Worm (Caenorhabditis elegans): ENCODE results near the gene dhs-22.
A peak's percentile ranks its signal among the peaks of the same experiment; 100 is the strongest.

DNA sequence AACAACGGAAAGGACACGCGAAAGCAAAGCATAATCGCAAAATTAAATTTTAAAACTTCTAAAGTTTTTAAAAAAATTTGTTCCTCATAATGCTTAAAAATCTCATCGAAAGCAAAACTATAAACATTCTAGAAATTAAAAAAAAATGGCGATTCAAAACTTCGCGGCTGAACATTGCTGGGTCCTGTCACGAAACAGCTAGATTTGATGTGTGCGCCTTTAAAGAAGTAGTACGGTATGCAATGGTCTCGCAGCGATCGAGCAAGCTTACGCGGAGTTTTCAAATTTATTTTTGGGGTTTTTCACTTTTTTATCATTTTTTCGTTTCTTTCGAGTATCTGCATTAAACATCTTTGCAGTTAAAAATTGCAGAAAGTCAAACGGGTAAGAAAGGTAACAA lies 35.8 kb upstream of the dhs-22 start, which contains the start of gene coh-3:
- TF ChIP-seq him-1 (tag; optimal IDR thresholded peaks at IDR 0.05) (no peak), dao-5 (tag; optimal IDR thresholded peaks at IDR 0.05) (no peak), W03F9.2 (tag; optimal IDR thresholded peaks at IDR 0.05) (peak; percentile 48)

Measured in whole organism, L4/young adult.